Worm (Caenorhabditis elegans) whole organism, young adult: ENCODE results near the gene grk-2.

Source experiments
- B0019.2 ChIP-seq: fragments of 200-800 bp; sonication (Bioruptor generic); conservative IDR thresholded peaks from 2 replicates; pipeline ENCODE4 v1.3.6; 2022; ENCODE audit warnings: missing genetic modification reagents, missing genetic modification characterization, missing compliant biosample characterization
- B0261.1 ChIP-seq: sonication (generic microtip); optimal IDR thresholded peaks from 2 replicates; lab custom pipeline; 2016; ENCODE audit warnings: mild to moderate bottlenecking, missing genetic modification characterization, moderate library complexity, missing compliant biosample characterization
- C17E4.6 ChIP-seq: fragments of 200-800 bp; sonication (Bioruptor generic); IDR thresholded peaks from 2 replicates; pipeline ENCODE4 v1.3.6; 2022; ENCODE audit warnings: missing genetic modification reagents, missing genetic modification characterization, missing compliant biosample characterization
- D2030.7 ChIP-seq: fragments of 200-800 bp; sonication (Bioruptor generic); IDR thresholded peaks from 2 replicates; pipeline ENCODE4 v1.3.6; 2022; ENCODE audit warnings: missing genetic modification reagents, missing genetic modification characterization, missing compliant biosample characterization
- F22D6.2 ChIP-seq: sonication (generic microtip); optimal IDR thresholded peaks from 2 replicates; lab custom pipeline; 2016; ENCODE audit warnings: mild to moderate bottlenecking, missing genetic modification characterization, missing compliant biosample characterization
- F52B5.7 ChIP-seq: sonication (generic microtip); optimal IDR thresholded peaks from 2 replicates; lab custom pipeline; 2016; ENCODE audit warnings: mild to moderate bottlenecking, missing genetic modification characterization, missing compliant biosample characterization
- F57A8.1 ChIP-seq: fragments of 200-800 bp; sonication (Bioruptor generic); optimal IDR thresholded peaks from 2 replicates; lab custom pipeline; 2018; ENCODE audit warnings: mild to moderate bottlenecking, missing genetic modification characterization, moderate library complexity, missing compliant biosample characterization
- K11D2.4 ChIP-seq: fragments of 200-800 bp; sonication (Bioruptor generic); IDR thresholded peaks from 2 replicates; pipeline ENCODE4 v1.3.6; 2022; ENCODE audit warnings: missing genetic modification reagents, missing genetic modification characterization, missing compliant biosample characterization
- T07F8.4 ChIP-seq: sonication (generic microtip); optimal IDR thresholded peaks from 2 replicates; lab custom pipeline; 2016; ENCODE audit warnings: mild to moderate bottlenecking, missing genetic modification characterization, moderate library complexity, missing compliant biosample characterization
- Y95B8A.8 ChIP-seq: fragments of 200-800 bp; sonication (Bioruptor generic); IDR thresholded peaks from 2 replicates; pipeline ENCODE4 v1.3.6; 2022; ENCODE audit warnings: missing genetic modification reagents, missing genetic modification characterization, missing compliant biosample characterization
- ZK185.1 ChIP-seq: sonication (generic microtip); optimal IDR thresholded peaks from 2 replicates; lab custom pipeline; 2016; ENCODE audit warnings: mild to moderate bottlenecking, missing genetic modification characterization, missing compliant biosample characterization; ENCODE audit not compliant: poor library complexity, severe bottlenecking
- ama-1 ChIP-seq, 3 experiments: fragments of 150-350 bp in 1 of 3; sonication (generic microtip) in 2 of 3; optimal IDR thresholded peaks; 2 replicates each; lab custom pipeline; 2014 to 2018; ENCODE audit warnings: missing biosample characterization in 2 of 3, missing genetic modification characterization in 2 of 3, missing genetic modification reagents in 2 of 3
- attf-5 ChIP-seq: fragments of 200-800 bp; sonication (Bioruptor generic); optimal IDR thresholded peaks from 2 replicates; lab custom pipeline; 2018; ENCODE audit warnings: mild to moderate bottlenecking, missing genetic modification characterization, missing compliant biosample characterization
- bed-2 ChIP-seq: fragments of 200-800 bp; sonication (Bioruptor generic); IDR thresholded peaks from 2 replicates; pipeline ENCODE4 v1.3.6; 2022; ENCODE audit warnings: missing genetic modification reagents, missing genetic modification characterization, missing compliant biosample characterization
- cebp-1 ChIP-seq, 2 experiments: fragments of 200-800 bp in 1 of 2; sonication (Bioruptor generic) in 1 of 2; sonication (generic microtip) in 1 of 2; IDR thresholded peaks in 1 of 2; optimal IDR thresholded peaks in 1 of 2; 2 replicates each; pipeline versions ENCODE4 v1.3.6 to Lab custom; 2017 to 2022; ENCODE audit warnings: missing compliant biosample characterization in 2 of 2, missing genetic modification characterization in 2 of 2, mild to moderate bottlenecking in 1 of 2, missing genetic modification reagents in 1 of 2, moderate library complexity in 1 of 2
- cebp-2 ChIP-seq: fragments of 200-800 bp; sonication (Bioruptor generic); IDR thresholded peaks from 2 replicates; pipeline ENCODE4 v1.3.6; 2022; ENCODE audit warnings: missing genetic modification characterization, missing compliant biosample characterization
- ceh-79 ChIP-seq: sonication (generic microtip); optimal IDR thresholded peaks from 2 replicates; lab custom pipeline; 2017; ENCODE audit warnings: mild to moderate bottlenecking, missing genetic modification characterization, missing compliant biosample characterization
- dox-1 ChIP-seq: fragments of 200-800 bp; sonication (Bioruptor generic); IDR thresholded peaks from 2 replicates; pipeline ENCODE4 v1.3.6; 2022; ENCODE audit warnings: missing genetic modification reagents, missing genetic modification characterization, missing compliant biosample characterization
- dpl-1 ChIP-seq: fragments of 150-350 bp; optimal IDR thresholded peaks from 2 replicates; lab custom pipeline; 2014; ENCODE audit warnings: missing biosample characterization, missing genetic modification reagents, missing genetic modification characterization
- egl-18 ChIP-seq: fragments of 200-800 bp; sonication (Bioruptor generic); IDR thresholded peaks from 2 replicates; pipeline ENCODE4 v1.3.6; 2022; ENCODE audit warnings: missing genetic modification reagents, missing genetic modification characterization, missing compliant biosample characterization
- egrh-3 ChIP-seq: fragments of 200-800 bp; sonication (Bioruptor generic); IDR thresholded peaks from 2 replicates; pipeline ENCODE4 v1.3.6; 2022; ENCODE audit warnings: missing genetic modification reagents, missing genetic modification characterization, missing compliant biosample characterization
- ets-4 ChIP-seq: fragments of 200-800 bp; sonication (Bioruptor generic); optimal IDR thresholded peaks from 2 replicates; lab custom pipeline; 2018; ENCODE audit warnings: mild to moderate bottlenecking, missing genetic modification characterization, missing compliant biosample characterization
- lin-35 ChIP-seq, 3 experiments: fragments of 150-350 bp in 2 of 3; sonication (generic microtip) in 1 of 3; optimal IDR thresholded peaks; 2 replicates each; lab custom pipeline; 2014 to 2018; ENCODE audit warnings: missing biosample characterization in 3 of 3, missing genetic modification characterization in 3 of 3, missing genetic modification reagents in 3 of 3
- lir-1 ChIP-seq: fragments of 200-800 bp; sonication (Bioruptor generic); conservative IDR thresholded peaks from 2 replicates; pipeline ENCODE4 v1.3.6; 2022; ENCODE audit warnings: missing genetic modification reagents, missing genetic modification characterization, missing compliant biosample characterization
- madf-3 ChIP-seq: fragments of 200-800 bp; sonication (Bioruptor generic); IDR thresholded peaks from 2 replicates; pipeline ENCODE4 v1.3.6; 2022; ENCODE audit warnings: missing genetic modification reagents, missing genetic modification characterization, missing compliant biosample characterization
- mcd-1 ChIP-seq: fragments of 200-800 bp; sonication (Bioruptor generic); IDR thresholded peaks from 2 replicates; pipeline ENCODE4 v1.3.6; 2022; ENCODE audit warnings: missing genetic modification reagents, missing genetic modification characterization, missing compliant biosample characterization
- mel-28 ChIP-seq: sonication (generic microtip); optimal IDR thresholded peaks from 2 replicates; lab custom pipeline; 2016; ENCODE audit warnings: borderline replicate concordance, mild to moderate bottlenecking, missing genetic modification characterization, missing compliant biosample characterization
- nfya-2 ChIP-seq: fragments of 200-800 bp; sonication (Bioruptor generic); IDR thresholded peaks from 2 replicates; pipeline ENCODE4 v1.3.6; 2022; ENCODE audit warnings: missing genetic modification reagents, missing genetic modification characterization, missing compliant biosample characterization
- nfyb-1 ChIP-seq: fragments of 200-800 bp; sonication (Bioruptor generic); IDR thresholded peaks from 2 replicates; pipeline ENCODE4 v1.3.6; 2022; ENCODE audit warnings: missing genetic modification reagents, missing genetic modification characterization, missing compliant biosample characterization
- nhr-179 ChIP-seq: sonication (generic microtip); optimal IDR thresholded peaks from 2 replicates; lab custom pipeline; 2016; ENCODE audit warnings: mild to moderate bottlenecking, missing genetic modification characterization, missing compliant biosample characterization
- pha-4 ChIP-seq: fragments of 150-350 bp; sonication (generic microtip); optimal IDR thresholded peaks from 2 replicates; lab custom pipeline; 2014; ENCODE audit warnings: missing biosample characterization, missing genetic modification reagents, missing genetic modification characterization
- sdz-38 ChIP-seq: sonication (generic microtip); optimal IDR thresholded peaks from 2 replicates; lab custom pipeline; 2016; ENCODE audit warnings: missing genotype, missing genetic modification characterization, missing compliant biosample characterization
- snpc-1.1 ChIP-seq: sonication (generic microtip); optimal IDR thresholded peaks from 2 replicates; lab custom pipeline; 2017; ENCODE audit warnings: missing genetic modification characterization, mild to moderate bottlenecking, missing compliant biosample characterization, antibody characterized with exemption, moderate library complexity, missing genotype, missing genetic modification reagents; ENCODE audit not compliant: insufficient read depth
- snpc-4 ChIP-seq, 5 experiments: fragments of 150-350 bp in 1 of 5; sonication (generic microtip) in 4 of 5; optimal IDR thresholded peaks; 2 replicates each; lab custom pipeline; 2014 to 2018; ENCODE audit warnings: missing genetic modification characterization in 5 of 5, missing biosample characterization in 3 of 5, antibody characterized with exemption in 2 of 5, mild to moderate bottlenecking in 2 of 5, missing compliant biosample characterization in 2 of 5, missing genotype in 2 of 5, moderate library complexity in 2 of 5, missing genetic modification reagents in 1 of 5
- sptf-2 ChIP-seq: fragments of 200-800 bp; sonication (Bioruptor generic); optimal IDR thresholded peaks from 2 replicates; lab custom pipeline; 2018; ENCODE audit warnings: mild to moderate bottlenecking, missing genetic modification characterization, missing compliant biosample characterization
- tbx-9 ChIP-seq: sonication (generic microtip); optimal IDR thresholded peaks from 2 replicates; lab custom pipeline; 2016; ENCODE audit warnings: borderline replicate concordance, missing genetic modification characterization, inconsistent platforms, missing compliant biosample characterization
- zim-3 ChIP-seq: sonication (generic microtip); optimal IDR thresholded peaks from 2 replicates; lab custom pipeline; 2017; ENCODE audit warnings: mild to moderate bottlenecking, missing genetic modification characterization, moderate library complexity, missing compliant biosample characterization
- ztf-3 ChIP-seq: fragments of 200-800 bp; sonication (Bioruptor generic); optimal IDR thresholded peaks from 2 replicates; lab custom pipeline; 2018; ENCODE audit warnings: mild to moderate bottlenecking, missing genetic modification characterization, missing compliant biosample characterization

grk-2 gene

DNA sequence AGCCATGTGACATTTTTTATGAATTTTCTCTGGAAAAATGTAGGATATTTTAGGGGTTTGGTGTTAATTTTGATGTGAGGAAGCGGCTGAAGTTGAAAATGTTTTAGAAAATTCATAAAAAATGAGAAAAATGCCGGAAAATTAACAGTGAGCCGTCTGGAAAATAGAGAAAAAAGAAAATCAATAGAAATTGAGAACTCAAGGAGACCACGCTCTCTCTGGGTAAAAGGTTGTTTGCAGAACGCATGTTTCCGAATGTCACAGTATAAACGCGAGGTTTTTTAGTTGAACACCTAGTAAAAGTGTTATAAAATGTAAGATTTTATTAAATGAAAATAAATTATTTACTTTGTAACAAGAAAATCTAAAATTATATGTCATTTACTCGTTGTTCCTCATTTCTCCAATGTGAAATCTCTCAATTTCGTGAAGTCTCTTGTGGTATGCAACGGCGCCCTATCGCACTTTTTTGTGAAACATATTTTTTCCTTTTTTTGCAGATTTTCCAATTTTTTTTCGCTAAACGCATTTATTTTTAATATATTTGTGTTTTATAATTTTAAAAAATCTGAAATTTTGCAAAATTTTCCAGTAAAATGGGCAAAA, 35.6 kb upstream of the grk-2 start, which contains the start of the genes tag-266 and tag-267 (continued):
- TF ChIP-seq mcd-1 (GFP tag; lab: Robert Waterston, UW) (peak; percentile 90), D2030.7 (GFP tag; lab: Robert Waterston, UW) (peak; percentile 54), lir-1 (GFP tag; lab: Robert Waterston, UW) (no peak), mel-28 (tag; lab: Kevin White, UChicago) (no peak), dox-1 (GFP tag; lab: Robert Waterston, UW) (peak; percentile 59)

DNA sequence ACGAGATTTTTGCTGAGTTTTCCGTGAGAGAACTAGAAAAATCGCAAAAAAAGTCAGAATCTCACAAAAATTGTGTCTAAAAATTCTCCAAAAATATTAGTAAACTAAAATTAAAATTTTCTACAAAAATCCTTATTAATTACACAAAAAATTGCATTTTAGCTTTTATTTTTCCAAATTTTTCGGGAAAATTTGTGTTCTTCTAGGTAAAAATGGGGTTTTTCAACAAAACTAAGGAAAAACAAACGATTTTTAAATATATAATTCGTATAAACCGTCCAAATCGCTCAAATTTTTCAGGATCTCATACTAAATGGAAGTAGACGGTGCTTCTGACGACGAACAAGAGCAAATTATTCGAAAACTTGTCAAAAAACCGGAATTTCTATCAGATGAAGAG, 34.2 kb upstream of the grk-2 start, which contains the start of gene W06E11.1:
TSS of gene W06E11.1 (plus strand) at position 301 of the 400 bp plus-strand sequence.
- TF ChIP-seq K11D2.4 (GFP tag; lab: Robert Waterston, UW) = no peak
- TF ChIP-seq T07F8.4 = no peak
- TF ChIP-seq tbx-9 (tag; lab: Kevin White, UChicago) = no peak
- no peak for TF ChIP-seq Y95B8A.8
- TF ChIP-seq snpc-4 (GFP tag; optimal IDR thresholded peaks at IDR 0.05; lab: Kevin White, UChicago) = no peak
- TF ChIP-seq snpc-4 (tag; optimal IDR thresholded peaks at IDR 0.05; lab: Kevin White, UChicago) = no peak
- no peak for TF ChIP-seq C17E4.6 (GFP tag; lab: Robert Waterston, UW)
- TF ChIP-seq attf-5 (GFP tag; lab: Kevin White, UChicago) = no peak
- no peak for TF ChIP-seq bed-2
- no peak for TF ChIP-seq lin-35 (GFP tag; optimal IDR thresholded peaks at IDR 0.05; lab: Kevin White, UChicago)
- TF ChIP-seq madf-3 (GFP tag; lab: Robert Waterston, UW) = no peak
- TF ChIP-seq mcd-1 (GFP tag; lab: Robert Waterston, UW) = no peak
- no peak for TF ChIP-seq dpl-1 (GFP tag; lab: Kevin White, UChicago)
- no peak for TF ChIP-seq pha-4 (tag; lab: Kevin White, UChicago)
- TF ChIP-seq ztf-3 (GFP tag; lab: Kevin White, UChicago) = no peak
- no peak for TF ChIP-seq zim-3 (tag; lab: Kevin White, UChicago)
- TF ChIP-seq nhr-179 (tag; lab: Kevin White, UChicago) = no peak
- TF ChIP-seq, all 124 proteins: peak for 0

DNA sequence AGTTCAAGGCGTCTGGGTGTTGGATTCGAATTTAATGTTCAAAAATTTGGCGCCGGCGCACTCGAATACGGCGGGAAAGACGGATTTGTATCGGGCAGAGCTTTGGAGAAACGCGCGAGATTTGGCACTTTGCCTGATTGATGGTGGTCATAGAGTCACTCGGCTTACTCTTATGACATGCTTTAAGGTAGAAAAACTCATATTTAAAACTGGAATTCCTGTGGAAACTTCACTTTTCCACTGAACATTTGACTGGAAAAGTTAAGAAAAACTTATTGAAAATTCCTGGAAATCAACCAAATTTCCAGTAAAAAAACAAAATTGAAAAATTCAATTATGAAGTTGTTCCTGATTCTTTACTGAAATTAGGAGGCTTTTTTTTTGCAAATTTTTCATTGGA, 31.3 kb upstream of the grk-2 start:
- TF ChIP-seq F52B5.7 (no peak), egrh-3 (GFP tag; lab: Robert Waterston, UW) (no peak), nfyb-1 (GFP tag; lab: Robert Waterston, UW) (no peak), cebp-2 (GFP tag; lab: Robert Waterston, UW) (no peak), F22D6.2 (no peak), nfya-2 (GFP tag; lab: Robert Waterston, UW) (no peak), ama-1 (optimal IDR thresholded peaks at IDR 0.05; lab: Kevin White, UChicago) (no peak), ama-1 (GFP tag; optimal IDR thresholded peaks at IDR 0.05; lab: Kevin White, UChicago) (no peak), B0261.1 (tag; lab: Kevin White, UChicago) (no peak), pha-4 (tag; lab: Kevin White, UChicago) (no peak), snpc-1.1 (tag; lab: Kevin White, UChicago) (no peak), ZK185.1 (no peak), mel-28 (tag; lab: Kevin White, UChicago) (no peak), cebp-1 (GFP tag; IDR thresholded peaks at IDR 0.05; lab: Robert Waterston, UW) (no peak), cebp-1 (tag; optimal IDR thresholded peaks at IDR 0.05; lab: Kevin White, UChicago) (no peak), ets-4 (GFP tag; lab: Kevin White, UChicago) (no peak), F57A8.1 (no peak), sptf-2 (no peak), B0019.2 (GFP tag; lab: Robert Waterston, UW) (no peak), sdz-38 (tag; lab: Kevin White, UChicago) (no peak), egl-18 (GFP tag; lab: Robert Waterston, UW) (no peak), ceh-79 (no peak)
